Fruit fly (Drosophila melanogaster): ENCODE data around the gene D2hgdh.
A peak's percentile ranks its signal among the peaks of the same experiment; 100 is the strongest.

The D2hgdh gene

DNA sequence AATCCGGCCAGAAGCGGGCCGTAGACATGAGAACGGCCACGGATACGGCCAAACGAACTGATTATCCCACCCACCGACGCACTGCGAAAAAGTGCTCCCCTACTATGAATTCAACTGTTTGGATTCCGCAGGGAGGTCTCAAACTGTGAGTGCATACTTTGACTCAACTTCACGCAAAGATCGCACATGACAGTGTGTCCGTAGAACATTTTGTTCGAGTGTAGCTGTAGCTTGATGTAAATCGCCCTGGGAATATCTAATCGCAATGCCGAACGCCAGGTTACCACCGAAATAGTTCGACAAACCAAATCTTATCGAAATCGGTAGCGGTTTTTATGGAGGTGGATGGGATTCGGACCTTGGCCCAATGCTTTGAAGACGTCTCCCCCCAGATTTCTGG is 19.7 kb downstream of the D2hgdh start (continued):
- peak; percentile 55 for TF ChIP-seq cwo (GFP tag; optimal IDR thresholded peaks at IDR 0.05)
- TF ChIP-seq ase (GFP tag; IDR thresholded peaks at IDR 0.05) = no peak
- no peak for TF ChIP-seq CG33557 (GFP tag; optimal IDR thresholded peaks at IDR 0.05)
- TF ChIP-seq Camta (GFP tag; optimal IDR thresholded peaks at IDR 0.05) = no peak
- TF ChIP-seq CG8388 (GFP tag; optimal IDR thresholded peaks at IDR 0.05) = no peak
- no peak for TF ChIP-seq Dad (GFP tag; optimal IDR thresholded peaks at IDR 0.05)
- TF ChIP-seq Awh (GFP tag; IDR thresholded peaks at IDR 0.05) = no peak
- no peak for TF ChIP-seq pan (optimal IDR thresholded peaks at IDR 0.05)
- peak in 1 of 2 experiments; percentile 31 for TF ChIP-seq pan (GFP tag; optimal IDR thresholded peaks at IDR 0.05 in 1 of 2, IDR thresholded peaks at IDR 0.05 in 1 of 2)
- no peak for TF ChIP-seq CG17612 (GFP tag; IDR thresholded peaks at IDR 0.05)
- TF ChIP-seq CG7357 (GFP tag; IDR thresholded peaks at IDR 0.05) = no peak
- TF ChIP-seq CG9932 (GFP tag; IDR thresholded peaks at IDR 0.05) = peak; percentile 37; the same call in 1 of the 2 replicates
- TF ChIP-seq CG9876 (GFP tag; optimal IDR thresholded peaks at IDR 0.05) = no peak
- TF ChIP-seq CG7928 (GFP tag; optimal IDR thresholded peaks at IDR 0.05) = no peak
- TF ChIP-seq Med (GFP tag) = peak; percentile 72
- peak; percentile 70 for TF ChIP-seq exex (tag; optimal IDR thresholded peaks at IDR 0.05)
- TF ChIP-seq NFAT (GFP tag; IDR thresholded peaks at IDR 0.05) = no peak
- TF ChIP-seq sd (tag; optimal IDR thresholded peaks at IDR 0.05) = peak; percentile 37
- TF ChIP-seq CG18262 (tag; optimal IDR thresholded peaks at IDR 0.05) = no peak
- no peak for TF ChIP-seq Aef1 (GFP tag; IDR thresholded peaks at IDR 0.05)
- peak; percentile 39 for TF ChIP-seq CG2678 (tag; optimal IDR thresholded peaks at IDR 0.05)
- no peak for TF ChIP-seq toy (GFP tag; IDR thresholded peaks at IDR 0.05)
- no peak for TF ChIP-seq dimm (GFP tag; IDR thresholded peaks at IDR 0.05)
- peak; percentile 30 for TF ChIP-seq CG15514 (GFP tag; optimal IDR thresholded peaks at IDR 0.05)
- TF ChIP-seq slbo (GFP tag; IDR thresholded peaks at IDR 0.05) = peak; percentile 52; the same call in 1 of the 2 replicates
- peak; percentile 20 for TF ChIP-seq CG13424 (tag; optimal IDR thresholded peaks at IDR 0.05)
- TF ChIP-seq CG4820 (GFP tag; optimal IDR thresholded peaks at IDR 0.05) = no peak
- TF ChIP-seq Bteb2 (GFP tag; optimal IDR thresholded peaks at IDR 0.05) = no peak
- no peak for TF ChIP-seq ken (GFP tag; IDR thresholded peaks at IDR 0.05)
- TF ChIP-seq Ravus (GFP tag; IDR thresholded peaks at IDR 0.05) = no peak
- no peak for TF ChIP-seq mam (GFP tag; optimal IDR thresholded peaks at IDR 0.05)
- no peak for TF ChIP-seq CoRest (tag; optimal IDR thresholded peaks at IDR 0.05)
- TF ChIP-seq bowl (GFP tag; IDR thresholded peaks at IDR 0.05) = no peak
- no peak for TF ChIP-seq pum (GFP tag; optimal IDR thresholded peaks at IDR 0.05)
- no peak for TF ChIP-seq CG7556 (GFP tag; optimal IDR thresholded peaks at IDR 0.05)
- TF ChIP-seq cato (GFP tag; optimal IDR thresholded peaks at IDR 0.05; ENCODE audit: borderline replicate concordance) = no peak
- TF ChIP-seq CG10274 (GFP tag; optimal IDR thresholded peaks at IDR 0.05) = no peak
- no peak for TF ChIP-seq da (GFP tag; optimal IDR thresholded peaks at IDR 0.05)
- no peak for TF ChIP-seq CG15073 (GFP tag; optimal IDR thresholded peaks at IDR 0.05)
- TF ChIP-seq Hmx (GFP tag; optimal IDR thresholded peaks at IDR 0.05) = no peak
- no peak for TF ChIP-seq Blimp-1 (GFP tag; optimal IDR thresholded peaks at IDR 0.05)
- TF ChIP-seq dm (GFP tag; optimal IDR thresholded peaks at IDR 0.05) = no peak
- TF ChIP-seq lab (GFP tag; optimal IDR thresholded peaks at IDR 0.05) = peak; percentile 60
- TF ChIP-seq ac (GFP tag; optimal IDR thresholded peaks at IDR 0.05) = no peak
- no peak for TF ChIP-seq CG34422 (GFP tag; IDR thresholded peaks at IDR 0.05)
- no peak for TF ChIP-seq CG8290 (GFP tag; optimal IDR thresholded peaks at IDR 0.05)
- peak in 1 of 2 experiments; percentile 71 for TF ChIP-seq CG8290 (tag; optimal IDR thresholded peaks at IDR 0.05)
- no peak for TF ChIP-seq dmrt11E (tag; optimal IDR thresholded peaks at IDR 0.05)
- TF ChIP-seq Fer2 (tag; optimal IDR thresholded peaks at IDR 0.05) = no peak
- TF ChIP-seq Hr78 (GFP tag; optimal IDR thresholded peaks at IDR 0.05) = no peak
- no peak for TF ChIP-seq tll (GFP tag; optimal IDR thresholded peaks at IDR 0.05)
- TF ChIP-seq CG10147 (GFP tag; optimal IDR thresholded peaks at IDR 0.05) = no peak
